Worm (Caenorhabditis elegans): ENCODE results near the gene str-69.

- no peak for TF ChIP-seq athp-1 (tag; optimal IDR thresholded peaks at IDR 0.05)
- TF ChIP-seq lag-1 (GFP tag; IDR thresholded peaks at IDR 0.05) = no peak
- TF ChIP-seq cebp-1 (GFP tag; IDR thresholded peaks at IDR 0.05) = no peak
- TF ChIP-seq cebp-1 (tag; optimal IDR thresholded peaks at IDR 0.05) = no peak
- TF ChIP-seq ceh-58 (GFP tag; IDR thresholded peaks at IDR 0.05) = no peak
- no peak for TF ChIP-seq B0261.1 (tag; optimal IDR thresholded peaks at IDR 0.05)
- no peak for TF ChIP-seq rec-8 (tag; optimal IDR thresholded peaks at IDR 0.05)
- no peak for TF ChIP-seq ama-1 (optimal IDR thresholded peaks at IDR 0.05)
- no peak for TF ChIP-seq ama-1 (GFP tag; optimal IDR thresholded peaks at IDR 0.05)
- no peak for TF ChIP-seq madf-8 (GFP tag; conservative IDR thresholded peaks at IDR 0.05)
- TF ChIP-seq let-607 (tag; optimal IDR thresholded peaks at IDR 0.05) = no peak
Observed at ce11 chrV:3128803-3129202, 23.1 kb upstream of the str-69 start, which contains the start of gene tat-6.
